Worm (Caenorhabditis elegans) whole organism, L4 larva: ENCODE measurements around the gene T22D1.8.

Source experiments
- T26A8.4 ChIP-seq: fragments of 200-800 bp; sonication (Bioruptor generic); IDR thresholded peaks from 2 replicates; pipeline ENCODE4 v1.3.6; 2022; ENCODE audit warnings: missing genetic modification characterization, missing compliant biosample characterization
- ZK546.5 ChIP-seq, 2 experiments: sonication (generic microtip); optimal IDR thresholded peaks; 2 replicates each; lab custom pipeline; 2017; ENCODE audit warnings: missing biosample characterization in 2 of 2, missing genetic modification characterization in 2 of 2
- ama-1 ChIP-seq: fragments of 150-350 bp; optimal IDR thresholded peaks from 2 replicates; lab custom pipeline; 2014; ENCODE audit warnings: inconsistent platforms, mixed read lengths
- daf-8 ChIP-seq: fragments of 200-800 bp; sonication (Bioruptor generic); IDR thresholded peaks from 2 replicates; pipeline ENCODE4 v1.3.6; 2022; ENCODE audit warnings: missing genetic modification characterization, missing compliant biosample characterization
- egl-27 ChIP-seq: sonication (generic microtip); optimal IDR thresholded peaks from 3 replicates; lab custom pipeline; 2017; ENCODE audit warnings: missing biosample characterization, missing genetic modification reagents, missing genetic modification characterization
- mdl-1 ChIP-seq, 2 experiments: fragments of 150-350 bp in 1 of 2; sonication (generic microtip) in 1 of 2; optimal IDR thresholded peaks; 2 replicates each; lab custom pipeline; 2014 to 2017; ENCODE audit warnings: missing biosample characterization in 2 of 2, missing genetic modification characterization in 2 of 2
- skn-1 ChIP-seq: fragments of 150-350 bp; optimal IDR thresholded peaks from 2 replicates; lab custom pipeline; 2014; ENCODE audit warnings: missing biosample characterization, missing genetic modification characterization
- unc-62 ChIP-seq, 3 experiments: fragments of 150-350 bp in 1 of 3; sonication (generic microtip); optimal IDR thresholded peaks in 2 of 3; peaks in 1 of 3; 1 replicate in 1 of 3; 2 replicates in 2 of 3; lab custom pipeline; 2014 to 2017; ENCODE audit warnings: missing biosample characterization in 3 of 3, missing genetic modification characterization in 3 of 3, missing genetic modification reagents in 3 of 3, missing genotype in 1 of 3
- zip-2 ChIP-seq: fragments of 150-350 bp; optimal IDR thresholded peaks from 2 replicates; lab custom pipeline; 2014; ENCODE audit warnings: missing biosample characterization, missing genetic modification characterization

DNA sequence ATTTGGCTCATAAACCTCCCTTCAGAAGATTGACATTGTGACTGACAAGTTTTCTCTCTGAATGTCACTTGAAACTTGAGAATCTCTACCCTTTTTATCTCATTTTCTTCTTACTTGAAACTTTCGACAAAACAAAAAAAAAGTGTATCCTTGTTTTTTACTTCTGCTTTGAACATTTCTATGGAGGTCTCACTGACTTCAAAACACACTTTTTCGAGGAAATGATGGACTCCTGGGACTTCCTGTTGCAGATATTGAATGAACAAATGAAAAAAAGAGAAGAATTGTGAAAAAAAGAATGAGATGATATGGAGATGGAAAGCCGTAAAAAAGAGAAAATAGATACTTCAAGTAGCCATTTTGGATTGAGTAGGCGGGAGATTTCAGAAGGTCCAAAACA, 35.0 kb upstream of the T22D1.8 start:
- no peak for TF ChIP-seq mdl-1 (tag; optimal IDR thresholded peaks at IDR 0.05; lab: Kevin White, UChicago)
- TF ChIP-seq daf-8 (GFP tag; lab: Robert Waterston, UW) = no peak
- no peak for TF ChIP-seq T26A8.4
- TF ChIP-seq skn-1 (tag; lab: Kevin White, UChicago) = no peak
- TF ChIP-seq zip-2 (tag; lab: Kevin White, UChicago) = no peak
- TF ChIP-seq egl-27 (tag; lab: Kevin White, UChicago) = no peak
- no peak for TF ChIP-seq ZK546.5 (tag; optimal IDR thresholded peaks at IDR 0.05; lab: Kevin White, UChicago)
- TF ChIP-seq unc-62 (GFP tag; optimal IDR thresholded peaks at IDR 0.05 in 1 of 2; lab: Kevin White, UChicago) = no peak
- TF ChIP-seq unc-62 (tag; optimal IDR thresholded peaks at IDR 0.05; lab: Kevin White, UChicago) = no peak
- no peak for TF ChIP-seq ama-1
